Worm (Caenorhabditis elegans): ENCODE results near the gene tomm-70.

Gene tomm-70

ce11 chrIII:8731310-8731709, 23.2 kb downstream of the tomm-70 start, which contains the start of gene ZK370.4:
ZK370.4 (minus strand) TSS chrIII:8731410.
- TF ChIP-seq med-1 (GFP tag; optimal IDR thresholded peaks at IDR 0.05; ENCODE audit: insufficient read depth) (no peak), ref-1 (GFP tag; conservative IDR thresholded peaks at IDR 0.05) (no peak), flt-1 (GFP tag; IDR thresholded peaks at IDR 0.05) (no peak), ztf-23 (GFP tag; IDR thresholded peaks at IDR 0.05) (no peak), T22C8.4 (GFP tag; IDR thresholded peaks at IDR 0.05) (no peak), tab-1 (GFP tag; IDR thresholded peaks at IDR 0.05) (no peak), klf-2 (GFP tag; conservative IDR thresholded peaks at IDR 0.05) (no peak), cog-1 (tag; optimal IDR thresholded peaks at IDR 0.05) (no peak), ztf-29 (GFP tag; IDR thresholded peaks at IDR 0.05) (no peak)

ce11 chrIII:8726019-8726894, 28.3 kb downstream of the tomm-70 start:
- no peak for TF ChIP-seq ref-1 (GFP tag; conservative IDR thresholded peaks at IDR 0.05)
- no peak for TF ChIP-seq med-1 (GFP tag; optimal IDR thresholded peaks at IDR 0.05; ENCODE audit: insufficient read depth)
- no peak for TF ChIP-seq ztf-23 (GFP tag; IDR thresholded peaks at IDR 0.05)
- no peak for TF ChIP-seq klf-2 (GFP tag; conservative IDR thresholded peaks at IDR 0.05)
- TF ChIP-seq ztf-29 (GFP tag; IDR thresholded peaks at IDR 0.05) = no peak
- TF ChIP-seq tab-1 (GFP tag; IDR thresholded peaks at IDR 0.05) = no peak
- no peak for TF ChIP-seq cog-1 (tag; optimal IDR thresholded peaks at IDR 0.05)
- no peak for TF ChIP-seq flt-1 (GFP tag; IDR thresholded peaks at IDR 0.05)

ce11 chrIII:8725224-8725623, 29.3 kb downstream of the tomm-70 start:
- no peak for TF ChIP-seq cog-1 (tag; optimal IDR thresholded peaks at IDR 0.05)

- TF ChIP-seq cog-1 (tag; optimal IDR thresholded peaks at IDR 0.05) (no peak), med-1 (GFP tag; optimal IDR thresholded peaks at IDR 0.05; ENCODE audit: insufficient read depth) (no peak), tab-1 (GFP tag; IDR thresholded peaks at IDR 0.05) (no peak), ztf-23 (GFP tag; IDR thresholded peaks at IDR 0.05) (no peak), ztf-29 (GFP tag; IDR thresholded peaks at IDR 0.05) (no peak), T22C8.4 (GFP tag; IDR thresholded peaks at IDR 0.05) (no peak)
Measured at ce11 chrIII:8719769-8720252, 34.7 kb downstream of the tomm-70 start, which contains the start of gene hipr-1. hipr-1 (plus strand) TSS chrIII:8720202.

- no peak for TF ChIP-seq ztf-29 (GFP tag; IDR thresholded peaks at IDR 0.05)
Measured at ce11 chrIII:8719105-8719504, 35.4 kb downstream of the tomm-70 start.

- no peak for TF ChIP-seq med-1 (GFP tag; optimal IDR thresholded peaks at IDR 0.05; ENCODE audit: insufficient read depth)
- no peak for TF ChIP-seq klf-2 (GFP tag; conservative IDR thresholded peaks at IDR 0.05)
- TF ChIP-seq flt-1 (GFP tag; IDR thresholded peaks at IDR 0.05) = no peak
- TF ChIP-seq ztf-23 (GFP tag; IDR thresholded peaks at IDR 0.05) = no peak
- TF ChIP-seq ztf-29 (GFP tag; IDR thresholded peaks at IDR 0.05) = no peak
- TF ChIP-seq ref-1 (GFP tag; conservative IDR thresholded peaks at IDR 0.05) = no peak
- TF ChIP-seq cog-1 (tag; optimal IDR thresholded peaks at IDR 0.05) = no peak
- TF ChIP-seq tab-1 (GFP tag; IDR thresholded peaks at IDR 0.05) = no peak
- TF ChIP-seq T22C8.4 (GFP tag; IDR thresholded peaks at IDR 0.05) = no peak
Measured at ce11 chrIII:8718592-8718991, 36.0 kb downstream of the tomm-70 start.

ce11 chrIII:8717231-8717694, 37.3 kb downstream of the tomm-70 start, which contains the start of gene mrpl-11:
mrpl-11 (plus strand) TSS chrIII:8717644.
- TF ChIP-seq med-1 (GFP tag; optimal IDR thresholded peaks at IDR 0.05; ENCODE audit: insufficient read depth) = no peak
- TF ChIP-seq cog-1 (tag; optimal IDR thresholded peaks at IDR 0.05) = no peak
- no peak for TF ChIP-seq tab-1 (GFP tag; IDR thresholded peaks at IDR 0.05)
- no peak for TF ChIP-seq ref-1 (GFP tag; conservative IDR thresholded peaks at IDR 0.05)

ce11 chrIII:8716084-8716483, 38.5 kb downstream of the tomm-70 start, which contains the start of gene B0303.14:
B0303.14 (minus strand) TSS chrIII:8716184.
- no peak for TF ChIP-seq flt-1 (GFP tag; IDR thresholded peaks at IDR 0.05)
- TF ChIP-seq cog-1 (tag; optimal IDR thresholded peaks at IDR 0.05) = no peak
- no peak for TF ChIP-seq T22C8.4 (GFP tag; IDR thresholded peaks at IDR 0.05)
- no peak for TF ChIP-seq tab-1 (GFP tag; IDR thresholded peaks at IDR 0.05)
- TF ChIP-seq ztf-29 (GFP tag; IDR thresholded peaks at IDR 0.05) = no peak
- no peak for TF ChIP-seq ztf-23 (GFP tag; IDR thresholded peaks at IDR 0.05)
- no peak for TF ChIP-seq ref-1 (GFP tag; conservative IDR thresholded peaks at IDR 0.05)
- no peak for TF ChIP-seq klf-2 (GFP tag; conservative IDR thresholded peaks at IDR 0.05)
- no peak for TF ChIP-seq med-1 (GFP tag; optimal IDR thresholded peaks at IDR 0.05; ENCODE audit: insufficient read depth)

- no peak for TF ChIP-seq klf-2 (GFP tag; conservative IDR thresholded peaks at IDR 0.05)
Measured at ce11 chrIII:8712968-8713367, 41.6 kb downstream of the tomm-70 start.

ce11 chrIII:8710310-8710709, 44.2 kb downstream of the tomm-70 start, which contains the start of gene B0303.11:
B0303.11 (minus strand) TSS chrIII:8710410.
- TF ChIP-seq tab-1 (GFP tag; IDR thresholded peaks at IDR 0.05) (no peak), flt-1 (GFP tag; IDR thresholded peaks at IDR 0.05) (no peak), ref-1 (GFP tag; conservative IDR thresholded peaks at IDR 0.05) (no peak), ztf-23 (GFP tag; IDR thresholded peaks at IDR 0.05) (no peak), klf-2 (GFP tag; conservative IDR thresholded peaks at IDR 0.05) (no peak), T22C8.4 (GFP tag; IDR thresholded peaks at IDR 0.05) (no peak), cog-1 (tag; optimal IDR thresholded peaks at IDR 0.05) (no peak), ztf-29 (GFP tag; IDR thresholded peaks at IDR 0.05) (no peak), med-1 (GFP tag; optimal IDR thresholded peaks at IDR 0.05; ENCODE audit: insufficient read depth) (no peak)

Measured in whole organism, midembryonic.